Fruit fly (Drosophila melanogaster) whole organism, adult: ENCODE measurements around the gene CG13601.

Experiments used
- CG11617 ChIP-seq: fragments of 200-800 bp; sonication (Bioruptor generic); optimal IDR thresholded peaks from 2 replicates; lab custom pipeline; 2017; ENCODE audit warnings: mild to moderate bottlenecking, missing biosample characterization, missing genetic modification reagents, missing genetic modification characterization
- CG12768 ChIP-seq: fragments of 200-800 bp; sonication (Bioruptor generic); optimal IDR thresholded peaks from 2 replicates; lab custom pipeline; 2017; ENCODE audit warnings: missing biosample characterization, missing genetic modification characterization, mild to moderate bottlenecking, moderate library complexity, missing genetic modification reagents
- CG14711 ChIP-seq: fragments of 200-800 bp; sonication (Bioruptor generic); optimal IDR thresholded peaks from 2 replicates; lab custom pipeline; 2018; ENCODE audit warnings: missing biosample characterization, mild to moderate bottlenecking, missing genetic modification characterization, moderate library complexity
- CG1620 ChIP-seq: fragments of 200-800 bp; sonication (Bioruptor generic); optimal IDR thresholded peaks from 2 replicates; lab custom pipeline; 2016; ENCODE audit warnings: missing biosample characterization, missing genetic modification characterization
- CG33017 ChIP-seq: fragments of 200-800 bp; sonication (Bioruptor generic); optimal IDR thresholded peaks from 2 replicates; lab custom pipeline; 2018; ENCODE audit warnings: missing biosample characterization, mild to moderate bottlenecking, missing genetic modification characterization, moderate library complexity
- CG5204 ChIP-seq: fragments of 200-800 bp; sonication (Bioruptor generic); optimal IDR thresholded peaks from 2 replicates; lab custom pipeline; 2016; ENCODE audit warnings: missing biosample characterization, missing genetic modification characterization
- CG7045 ChIP-seq: fragments of 200-800 bp; sonication (Bioruptor generic); optimal IDR thresholded peaks from 2 replicates; lab custom pipeline; 2017; ENCODE audit warnings: missing biosample characterization, mild to moderate bottlenecking, missing genetic modification characterization
- CG7101 ChIP-seq: fragments of 200-800 bp; sonication (Bioruptor generic); optimal IDR thresholded peaks from 2 replicates; lab custom pipeline; 2018; ENCODE audit warnings: missing biosample characterization, mild to moderate bottlenecking, missing genetic modification characterization, moderate library complexity
- Clk ChIP-seq: fragments of 200-800 bp; sonication (Bioruptor generic); optimal IDR thresholded peaks from 2 replicates; lab custom pipeline; 2017; ENCODE audit warnings: missing biosample characterization, missing genetic modification characterization
- Crg-1 ChIP-seq: fragments of 200-800 bp; sonication (Bioruptor generic); optimal IDR thresholded peaks from 2 replicates; lab custom pipeline; 2016; ENCODE audit warnings: missing biosample characterization, missing genetic modification characterization
- Hr96 ChIP-seq: fragments of 200-800 bp; sonication (Bioruptor generic); optimal IDR thresholded peaks from 2 replicates; lab custom pipeline; 2016; ENCODE audit warnings: missing biosample characterization, missing genetic modification characterization
- Mnt ChIP-seq: fragments of 200-800 bp; sonication (Bioruptor generic); optimal IDR thresholded peaks from 2 replicates; lab custom pipeline; 2016; ENCODE audit warnings: missing biosample characterization, mild to moderate bottlenecking, missing genetic modification characterization
- bab1 ChIP-seq: fragments of 200-800 bp; sonication (Bioruptor generic); optimal IDR thresholded peaks from 3 replicates; lab custom pipeline; 2019; ENCODE audit warnings: missing biosample characterization, mild to moderate bottlenecking, missing genetic modification characterization, moderate library complexity
- cic ChIP-seq: fragments of 200-800 bp; sonication (Bioruptor generic); optimal IDR thresholded peaks from 2 replicates; lab custom pipeline; 2017; ENCODE audit warnings: missing biosample characterization, mild to moderate bottlenecking, missing genetic modification characterization, moderate library complexity
- cnc ChIP-seq, 2 experiments: fragments of >200 bp; optimal IDR thresholded peaks; 2 replicates each; lab custom pipeline; 2017
- kay ChIP-seq: fragments of 200-800 bp; sonication (Bioruptor generic); peaks from one replicate; lab custom pipeline; 2016; ENCODE audit warnings: missing biosample characterization, missing genetic modification characterization, borderline replicate concordance
- ovo ChIP-seq: fragments of 200-800 bp; sonication (Bioruptor generic); optimal IDR thresholded peaks from 2 replicates; lab custom pipeline; 2016; ENCODE audit warnings: missing biosample characterization, missing genetic modification characterization
- pad ChIP-seq: fragments of 200-800 bp; sonication (Bioruptor generic); optimal IDR thresholded peaks from 3 replicates; lab custom pipeline; 2017; ENCODE audit warnings: missing biosample characterization, missing genetic modification characterization, mild to moderate bottlenecking, moderate library complexity, missing genetic modification reagents
- tj ChIP-seq: fragments of 200-800 bp; sonication (Bioruptor generic); optimal IDR thresholded peaks from 3 replicates; lab custom pipeline; 2017; ENCODE audit warnings: missing biosample characterization, mild to moderate bottlenecking, missing genetic modification characterization, moderate library complexity
- toe ChIP-seq: fragments of 200-800 bp; sonication (Bioruptor generic); optimal IDR thresholded peaks from 2 replicates; lab custom pipeline; 2016; ENCODE audit warnings: missing biosample characterization, missing genetic modification characterization

CG13601 gene

dm6 chr3R:23948466-23949413 lies 21.3 kb upstream of the CG13601 start:
- no peak for TF ChIP-seq CG1620
- TF ChIP-seq kay (GFP tag; lab: Kevin White, UChicago) = no peak
- TF ChIP-seq tj (GFP tag; lab: Kevin White, UChicago) = peak; percentile 68

dm6 chr3R:23948324-23948465 lies 20.8 kb upstream of the CG13601 start, which contains the start of gene CG12268:
CG12268 (minus strand) TSS chr3R:23948424.
- TF ChIP-seq Mnt (no peak), CG5204 (no peak), pad (no peak), Hr96 (GFP tag; lab: Kevin White, UChicago) (no peak), tj (GFP tag; lab: Kevin White, UChicago) (no peak), CG33017 (tag; lab: Kevin White, UChicago) (no peak), Crg-1 (no peak), kay (GFP tag; lab: Kevin White, UChicago) (no peak), cnc (optimal IDR thresholded peaks at IDR 0.05; lab: Kevin White, UChicago) (no peak), bab1 (GFP tag; lab: Kevin White, UChicago) (no peak), CG12768 (GFP tag; lab: Kevin White, UChicago) (no peak), CG7101 (no peak), CG1620 (no peak), CG7045 (GFP tag; lab: Kevin White, UChicago) (no peak), cic (no peak), CG11617 (GFP tag; lab: Kevin White, UChicago) (no peak)

dm6 chr3R:23947002-23947401 lies 19.6 kb upstream of the CG13601 start:
- TF ChIP-seq kay (GFP tag; lab: Kevin White, UChicago) = no peak
- TF ChIP-seq Hr96 (GFP tag; lab: Kevin White, UChicago) = no peak
- TF ChIP-seq CG5204 = no peak
- TF ChIP-seq CG11617 (GFP tag; lab: Kevin White, UChicago) = no peak
- no peak for TF ChIP-seq CG1620
- no peak for TF ChIP-seq tj (GFP tag; lab: Kevin White, UChicago)
- no peak for TF ChIP-seq CG7045 (GFP tag; lab: Kevin White, UChicago)
- no peak for TF ChIP-seq pad

- TF ChIP-seq CG1620 (no peak), cnc (optimal IDR thresholded peaks at IDR 0.05; lab: Kevin White, UChicago) (no peak), CG12768 (GFP tag; lab: Kevin White, UChicago) (peak; percentile 57)
Observed at dm6 chr3R:23943843-23944356, 16.5 kb upstream of the CG13601 start.

dm6 chr3R:23942965-23943413 lies 15.6 kb upstream of the CG13601 start, which contains the start of gene Gdh:
Gdh (minus strand) TSS chr3R:23943101.
- TF ChIP-seq tj (GFP tag; lab: Kevin White, UChicago) = peak; percentile 27
- peak; percentile 74 for TF ChIP-seq Mnt
- TF ChIP-seq CG5204 = no peak
- no peak for TF ChIP-seq pad
- TF ChIP-seq cnc (optimal IDR thresholded peaks at IDR 0.05; lab: Kevin White, UChicago) = no peak
- no peak for TF ChIP-seq CG14711 (tag; lab: Kevin White, UChicago)
- peak; percentile 16 for TF ChIP-seq Crg-1
- TF ChIP-seq Clk (GFP tag; lab: Kevin White, UChicago) = no peak
- TF ChIP-seq CG7045 (GFP tag; lab: Kevin White, UChicago) = no peak
- TF ChIP-seq CG11617 (GFP tag; lab: Kevin White, UChicago) = peak; percentile 49
- TF ChIP-seq CG7101 = peak; percentile 34
- peak; percentile 53 for TF ChIP-seq bab1 (GFP tag; lab: Kevin White, UChicago)
- TF ChIP-seq toe (GFP tag; lab: Kevin White, UChicago) = no peak
- peak; percentile 24 for TF ChIP-seq CG33017 (tag; lab: Kevin White, UChicago)
- peak; percentile 6 for TF ChIP-seq CG12768 (GFP tag; lab: Kevin White, UChicago)
- peak; percentile 46 for TF ChIP-seq Hr96 (GFP tag; lab: Kevin White, UChicago)
- TF ChIP-seq cic = peak; percentile 44
- TF ChIP-seq kay (GFP tag; lab: Kevin White, UChicago) = no peak
- TF ChIP-seq ovo (GFP tag; lab: Kevin White, UChicago) = no peak
- TF ChIP-seq CG1620 = peak; percentile 66

dm6 chr3R:23942550-23942949 lies 15.1 kb upstream of the CG13601 start:
- no peak for TF ChIP-seq cnc (optimal IDR thresholded peaks at IDR 0.05; lab: Kevin White, UChicago)
- TF ChIP-seq CG7101 = no peak
- TF ChIP-seq CG14711 (tag; lab: Kevin White, UChicago) = no peak
- TF ChIP-seq CG11617 (GFP tag; lab: Kevin White, UChicago) = no peak
- no peak for TF ChIP-seq CG33017 (tag; lab: Kevin White, UChicago)
- TF ChIP-seq CG12768 (GFP tag; lab: Kevin White, UChicago) = no peak
- no peak for TF ChIP-seq CG5204
- no peak for TF ChIP-seq pad
- TF ChIP-seq CG1620 = no peak
- no peak for TF ChIP-seq CG7045 (GFP tag; lab: Kevin White, UChicago)
- no peak for TF ChIP-seq Hr96 (GFP tag; lab: Kevin White, UChicago)
- no peak for TF ChIP-seq Mnt
- TF ChIP-seq bab1 (GFP tag; lab: Kevin White, UChicago) = no peak
- no peak for TF ChIP-seq toe (GFP tag; lab: Kevin White, UChicago)
- TF ChIP-seq cic = no peak
- no peak for TF ChIP-seq tj (GFP tag; lab: Kevin White, UChicago)
